Fruit fly (Drosophila melanogaster) whole organism: ENCODE results near the gene CG33923.

Source experiments
- CG8478 ChIP-seq: fragments of >200 bp; optimal IDR thresholded peaks from 2 replicates; lab custom pipeline; 2018; ENCODE audit warnings: inconsistent platforms
- Dll ChIP-seq: fragments of >200 bp; optimal IDR thresholded peaks from 2 replicates; lab custom pipeline; 2017
- pan ChIP-seq: fragments of >200 bp; optimal IDR thresholded peaks from 2 replicates; lab custom pipeline; 2017
- psq ChIP-seq: fragments of >200 bp; optimal IDR thresholded peaks from 2 replicates; lab custom pipeline; 2017
- usp ChIP-seq: fragments of >200 bp; optimal IDR thresholded peaks from 2 replicates; lab custom pipeline; 2017; ENCODE audit warnings: missing biosample characterization, missing genetic modification characterization, mixed read lengths

DNA sequence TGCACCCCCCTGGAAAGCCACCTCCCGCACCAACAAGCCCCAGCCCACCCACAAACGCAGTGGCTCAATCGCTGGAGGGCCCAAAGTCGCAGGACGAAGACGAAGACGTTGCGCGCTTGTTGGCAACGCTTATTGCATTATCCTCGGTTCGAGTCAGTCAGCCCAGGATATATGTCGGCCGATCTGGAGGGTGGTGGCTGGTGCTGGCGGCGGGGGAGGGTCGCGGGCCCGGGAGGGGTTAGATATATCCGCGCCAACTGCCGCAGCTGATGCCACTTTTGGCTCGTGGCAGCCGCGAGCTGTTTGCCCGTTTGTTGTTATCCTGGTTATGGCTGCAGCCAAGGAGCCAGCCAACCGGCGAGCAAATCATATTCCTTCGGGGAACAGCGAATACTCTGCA lies 23.1 kb upstream of the CG33923 start:
- TF ChIP-seq CG8478 (lab: Kevin White, UChicago) = no peak
- TF ChIP-seq psq (lab: Kevin White, UChicago) = no peak
- TF ChIP-seq usp (GFP tag; lab: Kevin White, UChicago) = no peak
- TF ChIP-seq pan (lab: Kevin White, UChicago) = no peak
- TF ChIP-seq Dll = no peak
